Fruit fly (Drosophila melanogaster) whole organism, prepupa: ENCODE results near the gene Gr22a.

ENCODE experiments used
- CG16779 ChIP-seq: fragments of 200-800 bp; sonication (Bioruptor generic); optimal IDR thresholded peaks from 3 replicates; lab custom pipeline; 2017; ENCODE audit warnings: missing biosample characterization, mild to moderate bottlenecking, missing genetic modification characterization
- CG8119 ChIP-seq: fragments of 200-800 bp; sonication (Bioruptor generic); IDR thresholded peaks from 3 replicates; pipeline ENCODE4 v1.3.6; 2022; ENCODE audit warnings: missing biosample characterization, missing genetic modification characterization
- CG9139 ChIP-seq: fragments of 200-800 bp; sonication (Bioruptor generic); optimal IDR thresholded peaks from 3 replicates; lab custom pipeline; 2017; ENCODE audit warnings: missing biosample characterization, mild to moderate bottlenecking, missing genetic modification characterization
- Hr38 ChIP-seq: sonication (Bioruptor generic); optimal IDR thresholded peaks from 2 replicates; lab custom pipeline; 2016; ENCODE audit warnings: missing biosample characterization, missing genetic modification characterization
- Hr39 ChIP-seq: fragments of 200-800 bp; sonication (Bioruptor generic); optimal IDR thresholded peaks from 2 replicates; lab custom pipeline; 2016; ENCODE audit warnings: missing biosample characterization, missing genetic modification characterization
- OdsH ChIP-seq: fragments of 200-800 bp; sonication (Bioruptor generic); optimal IDR thresholded peaks from 3 replicates; lab custom pipeline; 2016; ENCODE audit warnings: missing biosample characterization, missing genetic modification characterization
- Sox14 ChIP-seq: fragments of 200-800 bp; sonication (Bioruptor generic); optimal IDR thresholded peaks from 3 replicates; lab custom pipeline; 2016; ENCODE audit warnings: missing biosample characterization, missing genetic modification characterization

dm6 chr2L:1743800-1744199 is 50.9 kb downstream of the Gr22a start:
- TF ChIP-seq OdsH, result no peak
- TF ChIP-seq CG16779 (tag; lab: Kevin White, UChicago), result no peak
- TF ChIP-seq Hr38 (GFP tag; lab: Kevin White, UChicago), result no peak
- no peak for TF ChIP-seq Hr39
- no peak for TF ChIP-seq CG8119 (GFP tag; lab: Robert Waterston, UW)
- no peak for TF ChIP-seq Sox14 (GFP tag; lab: Kevin White, UChicago)
- no peak for TF ChIP-seq CG9139 (GFP tag; lab: Kevin White, UChicago)
